Fruit fly (Drosophila melanogaster): ENCODE data around the gene Cyp4ac3.

Gene Cyp4ac3

DNA sequence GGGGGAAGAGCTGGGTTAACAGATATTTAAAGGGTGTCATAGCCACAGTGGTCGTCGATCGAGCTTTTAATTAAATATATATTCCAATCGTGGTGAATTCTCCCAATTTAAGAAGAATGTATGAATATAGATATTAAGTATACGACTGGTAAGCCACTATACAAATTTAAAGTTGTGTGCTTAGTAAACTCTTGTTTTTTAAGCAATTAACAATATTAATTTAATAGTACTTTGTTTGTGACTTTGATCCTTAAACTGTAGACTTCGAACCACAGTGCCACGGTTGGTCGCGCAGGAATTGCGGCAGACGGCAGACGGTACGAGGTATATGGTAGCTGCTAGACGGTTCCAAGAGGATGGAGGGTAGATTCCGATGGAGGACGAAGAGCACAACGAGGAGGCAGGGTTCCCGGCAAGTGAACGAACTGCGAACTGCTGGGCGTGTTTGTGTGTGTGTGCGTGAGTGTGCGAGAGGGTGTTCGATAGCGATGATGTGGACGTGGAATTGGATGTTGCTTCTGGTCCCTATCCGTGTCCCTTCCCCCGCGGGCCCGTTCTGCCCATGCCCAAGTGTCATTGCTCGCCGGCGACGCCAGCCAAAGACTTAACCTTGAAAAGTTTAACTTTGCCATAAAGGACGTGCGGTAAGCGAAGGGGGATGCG, 19.4 kb downstream of the Cyp4ac3 start (continued):
- TF ChIP-seq sv (GFP tag; optimal IDR thresholded peaks at IDR 0.05) = no peak
- TF ChIP-seq GATAd (GFP tag; optimal IDR thresholded peaks at IDR 0.05) = no peak
- TF ChIP-seq CG32264 (GFP tag; optimal IDR thresholded peaks at IDR 0.05) = peak; percentile 52
- peak; percentile 82 for TF ChIP-seq Jra (GFP tag; optimal IDR thresholded peaks at IDR 0.05)
- TF ChIP-seq Hr78 (GFP tag; optimal IDR thresholded peaks at IDR 0.05) = no peak
- no peak for TF ChIP-seq Myc (optimal IDR thresholded peaks at IDR 0.05)
- peak; percentile 76 for TF ChIP-seq CG9705 (GFP tag; optimal IDR thresholded peaks at IDR 0.05)

DNA sequence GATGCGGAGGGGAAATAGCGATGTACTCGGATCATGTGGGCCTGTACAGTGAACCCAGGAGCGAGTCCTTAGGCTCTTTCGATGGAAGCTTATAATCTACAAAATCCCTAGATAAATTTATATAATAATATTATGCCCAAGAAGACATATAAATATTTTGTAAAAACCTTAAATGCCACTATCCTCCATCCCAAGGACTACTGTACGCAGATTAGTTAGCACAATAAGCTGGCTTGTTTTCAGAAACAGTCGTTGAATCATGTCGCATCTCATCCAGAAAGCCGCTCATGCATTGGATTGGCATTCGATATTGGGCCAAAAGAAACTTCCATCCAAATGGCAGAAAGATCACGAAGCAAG, 19.9 kb downstream of the Cyp4ac3 start:
- TF ChIP-seq Dif (GFP tag; optimal IDR thresholded peaks at IDR 0.05; ENCODE audit: partially characterized antibody) = no peak
- no peak for TF ChIP-seq pan (optimal IDR thresholded peaks at IDR 0.05)
- no peak for TF ChIP-seq sage (GFP tag; optimal IDR thresholded peaks at IDR 0.05)
- TF ChIP-seq Abd-B (GFP tag; optimal IDR thresholded peaks at IDR 0.05) = no peak
- TF ChIP-seq lola (GFP tag; optimal IDR thresholded peaks at IDR 0.05) = no peak
- TF ChIP-seq ey (GFP tag; optimal IDR thresholded peaks at IDR 0.05) = peak; percentile 45
- peak; percentile 43 for TF ChIP-seq HLH106 (tag; optimal IDR thresholded peaks at IDR 0.05)
- TF ChIP-seq CG32264 (GFP tag; optimal IDR thresholded peaks at IDR 0.05) = no peak
- TF ChIP-seq Hr83 (GFP tag; optimal IDR thresholded peaks at IDR 0.05; ENCODE audit: poor library complexity, severe bottlenecking) = no peak
- no peak for TF ChIP-seq Dfd (GFP tag; optimal IDR thresholded peaks at IDR 0.05)
- TF ChIP-seq dsf (GFP tag; optimal IDR thresholded peaks at IDR 0.05; ENCODE audit: borderline replicate concordance) = peak; percentile 0
- TF ChIP-seq foxo (GFP tag; optimal IDR thresholded peaks at IDR 0.05) = peak in 1 of 2 experiments; percentile 4
- TF ChIP-seq N (GFP tag; optimal IDR thresholded peaks at IDR 0.05) = no peak
- no peak for TF ChIP-seq woc (GFP tag; optimal IDR thresholded peaks at IDR 0.05)
- peak; percentile 24 for TF ChIP-seq rgr (GFP tag; optimal IDR thresholded peaks at IDR 0.05)
- TF ChIP-seq psq (GFP tag; optimal IDR thresholded peaks at IDR 0.05) = no peak
- TF ChIP-seq GATAd (GFP tag; optimal IDR thresholded peaks at IDR 0.05) = no peak
- no peak for TF ChIP-seq jim (GFP tag; optimal IDR thresholded peaks at IDR 0.05)
- TF ChIP-seq CG9705 (GFP tag; optimal IDR thresholded peaks at IDR 0.05) = no peak
- TF ChIP-seq Rel (GFP tag; optimal IDR thresholded peaks at IDR 0.05) = no peak
- no peak for TF ChIP-seq Rel (tag; optimal IDR thresholded peaks at IDR 0.05)
- TF ChIP-seq Sp1 (GFP tag; optimal IDR thresholded peaks at IDR 0.05) = peak; percentile 45
- TF ChIP-seq brk (GFP tag; optimal IDR thresholded peaks at IDR 0.05) = no peak
- no peak for TF ChIP-seq usp (GFP tag; optimal IDR thresholded peaks at IDR 0.05)
- no peak for TF ChIP-seq Mio (GFP tag; optimal IDR thresholded peaks at IDR 0.05)
- TF ChIP-seq h (GFP tag; optimal IDR thresholded peaks at IDR 0.05) = peak; percentile 41
- peak; percentile 12 for TF ChIP-seq fru (GFP tag; optimal IDR thresholded peaks at IDR 0.05)
- TF ChIP-seq dl (GFP tag; optimal IDR thresholded peaks at IDR 0.05; ENCODE audit: insufficient read depth in 1 of 2, partially characterized antibody in 2 of 2) = no peak
- no peak for TF ChIP-seq Hr78 (GFP tag; optimal IDR thresholded peaks at IDR 0.05)
- no peak for TF ChIP-seq tai (GFP tag; optimal IDR thresholded peaks at IDR 0.05)
- peak; percentile 73 for TF ChIP-seq OdsH (GFP tag; optimal IDR thresholded peaks at IDR 0.05)
- TF ChIP-seq sv (GFP tag; optimal IDR thresholded peaks at IDR 0.05) = no peak
- TF ChIP-seq Vsx2 (GFP tag; optimal IDR thresholded peaks at IDR 0.05; ENCODE audit: partially characterized antibody) = no peak
- TF ChIP-seq dmrt93B (GFP tag; optimal IDR thresholded peaks at IDR 0.05) = no peak
- TF ChIP-seq Jra (GFP tag; optimal IDR thresholded peaks at IDR 0.05) = no peak
- TF ChIP-seq br (GFP tag; optimal IDR thresholded peaks at IDR 0.05) = peak; percentile 35
- no peak for TF ChIP-seq CrebA (GFP tag; optimal IDR thresholded peaks at IDR 0.05; ENCODE audit: borderline replicate concordance)
- no peak for TF ChIP-seq Myc (optimal IDR thresholded peaks at IDR 0.05)
- TF ChIP-seq Hnf4 (GFP tag; optimal IDR thresholded peaks at IDR 0.05) = peak; percentile 47

DNA sequence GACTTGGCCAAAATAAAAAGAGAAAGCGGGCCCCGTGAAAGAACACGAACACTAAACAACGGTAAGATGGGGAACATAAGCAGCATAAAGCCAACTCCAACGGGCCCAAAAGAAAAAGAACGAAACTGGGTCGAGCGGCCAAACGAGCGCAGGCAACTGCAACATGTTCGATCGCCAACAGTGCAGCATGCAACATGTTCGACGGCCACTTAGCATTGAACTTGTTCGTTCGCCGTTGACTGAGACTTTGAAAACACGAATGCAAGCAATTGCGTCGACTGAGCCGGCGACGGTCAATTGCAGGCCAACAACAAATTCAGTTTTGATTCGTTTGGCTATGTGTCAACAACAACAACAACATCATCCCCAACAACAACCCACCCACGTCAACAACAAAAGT, 20.4 kb downstream of the Cyp4ac3 start, which contains the start of gene vri:
Gene vri, plus strand, starts transcription at position 224 of the 400 bp plus-strand sequence.
- no peak for TF ChIP-seq OdsH (GFP tag; optimal IDR thresholded peaks at IDR 0.05)
- TF ChIP-seq CrebA (GFP tag; optimal IDR thresholded peaks at IDR 0.05; ENCODE audit: borderline replicate concordance) = no peak
- TF ChIP-seq sv (GFP tag; optimal IDR thresholded peaks at IDR 0.05) = no peak
- TF ChIP-seq GATAd (GFP tag; optimal IDR thresholded peaks at IDR 0.05) = no peak

All from whole organism, wandering third instar larva.